Fruit fly (Drosophila melanogaster) whole organism, embryonic: ENCODE measurements around the gene CG5641.

ENCODE experiments used
- Abd-B ChIP-seq: fragments of 200-800 bp; sonication (Bioruptor generic); optimal IDR thresholded peaks from 2 replicates; lab custom pipeline; 2018; ENCODE audit warnings: missing biosample characterization, mild to moderate bottlenecking, missing genetic modification characterization, moderate library complexity
- CG11398 ChIP-seq: fragments of 200-800 bp; sonication (Bioruptor generic); optimal IDR thresholded peaks from 2 replicates; lab custom pipeline; 2016; ENCODE audit warnings: missing biosample characterization, missing genetic modification characterization
- CG1529 ChIP-seq: fragments of 200-800 bp; sonication (Bioruptor generic); optimal IDR thresholded peaks from 3 replicates; lab custom pipeline; 2018; ENCODE audit warnings: missing biosample characterization, missing genetic modification characterization
- CG15479 ChIP-seq: fragments of 200-800 bp; sonication (Bioruptor generic); optimal IDR thresholded peaks from 3 replicates; lab custom pipeline; 2019; ENCODE audit warnings: missing biosample characterization, mild to moderate bottlenecking, missing genetic modification characterization, moderate library complexity
- CG17186 ChIP-seq: fragments of 200-800 bp; sonication (Bioruptor generic); optimal IDR thresholded peaks from 3 replicates; lab custom pipeline; 2017; ENCODE audit warnings: missing biosample characterization, missing genetic modification reagents, missing genetic modification characterization
- CG2120 ChIP-seq: fragments of 200-800 bp; sonication (Bioruptor generic); optimal IDR thresholded peaks from 3 replicates; lab custom pipeline; 2016; ENCODE audit warnings: missing biosample characterization, missing genetic modification characterization
- CG32767 ChIP-seq: fragments of 200-800 bp; sonication (Bioruptor generic); IDR thresholded peaks from 2 replicates; pipeline ENCODE4 v1.3.6; 2022; ENCODE audit warnings: missing biosample characterization, missing genetic modification characterization
- CG34376 ChIP-seq: fragments of 200-800 bp; sonication (Bioruptor generic); optimal IDR thresholded peaks from 2 replicates; lab custom pipeline; 2018; ENCODE audit warnings: missing biosample characterization, mild to moderate bottlenecking, missing genetic modification characterization
- CG4328 ChIP-seq: fragments of 200-800 bp; sonication (Bioruptor generic); optimal IDR thresholded peaks from 3 replicates; lab custom pipeline; 2017; ENCODE audit warnings: missing biosample characterization, missing genetic modification reagents, missing genetic modification characterization
- CG6272 ChIP-seq: fragments of 200-800 bp; sonication (Bioruptor generic); IDR thresholded peaks from 2 replicates; pipeline ENCODE4 v1.3.6; 2022; ENCODE audit warnings: missing biosample characterization, missing genetic modification characterization
- CG8924 ChIP-seq: fragments of 200-800 bp; optimal IDR thresholded peaks from 3 replicates; lab custom pipeline; 2019; ENCODE audit warnings: missing biosample characterization, mild to moderate bottlenecking, missing genetic modification characterization, moderate library complexity
- CG9215 ChIP-seq: fragments of 200-800 bp; sonication (Bioruptor generic); IDR thresholded peaks from 2 replicates; pipeline ENCODE4 v1.3.6; 2022; ENCODE audit warnings: missing biosample characterization, missing genetic modification characterization
- CG9437 ChIP-seq: fragments of 200-800 bp; sonication (Bioruptor generic); optimal IDR thresholded peaks from 2 replicates; lab custom pipeline; 2018; ENCODE audit warnings: missing biosample characterization, mild to moderate bottlenecking, missing genetic modification characterization
- CG9817 ChIP-seq: fragments of 200-800 bp; sonication (Bioruptor generic); optimal IDR thresholded peaks from 2 replicates; lab custom pipeline; 2018; ENCODE audit warnings: missing biosample characterization, mild to moderate bottlenecking, missing genetic modification characterization, moderate library complexity
- Dfd ChIP-seq, 2 experiments: fragments of >200 bp; optimal IDR thresholded peaks; 2 replicates each; lab custom pipeline; 2017; ENCODE audit warnings: missing biosample characterization in 2 of 2, missing genetic modification characterization in 2 of 2
- Dll ChIP-seq: fragments of 200-800 bp; sonication (Bioruptor generic); IDR thresholded peaks from 4 replicates; pipeline ENCODE4 v1.3.6; 2022; ENCODE audit warnings: missing biosample characterization, missing genetic modification characterization; ENCODE audit not compliant: partially characterized antibody
- Ets65A ChIP-seq: fragments of 200-800 bp; sonication (Bioruptor generic); peaks from one replicate; lab custom pipeline; 2016; ENCODE audit warnings: missing biosample characterization, missing genetic modification characterization
- Fer1 ChIP-seq: fragments of 200-800 bp; sonication (Bioruptor generic); optimal IDR thresholded peaks from 2 replicates; lab custom pipeline; 2017; ENCODE audit warnings: missing biosample characterization, mild to moderate bottlenecking, missing genetic modification characterization
- HmgZ ChIP-seq: fragments of 200-800 bp; sonication (Bioruptor generic); optimal IDR thresholded peaks from 2 replicates; lab custom pipeline; 2018; ENCODE audit warnings: missing biosample characterization, mild to moderate bottlenecking, missing genetic modification characterization
- NFAT ChIP-seq: fragments of 200-800 bp; sonication (Bioruptor generic); IDR thresholded peaks from 2 replicates; pipeline ENCODE4 v1.3.6; 2022; ENCODE audit warnings: missing biosample characterization, missing genetic modification characterization
- Oaz ChIP-seq: fragments of 200-800 bp; sonication (Bioruptor generic); IDR thresholded peaks from 2 replicates; pipeline ENCODE4 v1.3.6; 2022; ENCODE audit warnings: missing biosample characterization, missing genetic modification characterization
- PHDP ChIP-seq: fragments of 200-800 bp; sonication (Bioruptor generic); optimal IDR thresholded peaks from 3 replicates; lab custom pipeline; 2018; ENCODE audit warnings: missing biosample characterization, mild to moderate bottlenecking, missing genetic modification characterization, moderate library complexity
- Pdp1 ChIP-seq, 2 experiments: fragments of 200-800 bp; sonication (Bioruptor generic); optimal IDR thresholded peaks; 3 replicates each; lab custom pipeline; 2016; ENCODE audit warnings: missing biosample characterization in 2 of 2, missing genetic modification characterization in 2 of 2, mild to moderate bottlenecking in 1 of 2, moderate library complexity in 1 of 2
- Side ChIP-seq: fragments of 200-800 bp; sonication (Bioruptor generic); optimal IDR thresholded peaks from 2 replicates; lab custom pipeline; 2016; ENCODE audit warnings: missing biosample characterization, missing genetic modification characterization
- Six4 ChIP-seq: fragments of 200-800 bp; sonication (Bioruptor generic); optimal IDR thresholded peaks from 2 replicates; lab custom pipeline; 2016; ENCODE audit warnings: missing biosample characterization, missing genetic modification characterization
- Usf ChIP-seq: fragments of 200-800 bp; sonication (Bioruptor generic); optimal IDR thresholded peaks from 2 replicates; lab custom pipeline; 2017; ENCODE audit warnings: missing genotype, missing biosample characterization, missing genetic modification characterization
- YL-1 ChIP-seq: fragments of 200-800 bp; sonication (Bioruptor generic); optimal IDR thresholded peaks from 3 replicates; lab custom pipeline; 2017; ENCODE audit warnings: missing biosample characterization, mild to moderate bottlenecking, missing genetic modification characterization
- bcd ChIP-seq: fragments of 200-800 bp; sonication (Bioruptor generic); optimal IDR thresholded peaks from 2 replicates; lab custom pipeline; 2017; ENCODE audit warnings: missing biosample characterization, mild to moderate bottlenecking, missing genetic modification characterization
- br ChIP-seq: fragments of >200 bp; optimal IDR thresholded peaks from 2 replicates; lab custom pipeline; 2017
- chif ChIP-seq, 2 experiments: fragments of 200-800 bp; sonication (Bioruptor generic); optimal IDR thresholded peaks; 3 replicates each; lab custom pipeline; 2016; ENCODE audit warnings: missing biosample characterization in 2 of 2, missing genetic modification characterization in 2 of 2
- chinmo ChIP-seq: fragments of 200-800 bp; sonication (Bioruptor generic); IDR thresholded peaks from 4 replicates; pipeline ENCODE4 v1.3.6; 2022; ENCODE audit warnings: missing biosample characterization, missing genetic modification characterization; ENCODE audit not compliant: partially characterized antibody
- chm ChIP-seq: fragments of 200-800 bp; sonication (Bioruptor generic); IDR thresholded peaks from 2 replicates; pipeline ENCODE4 v1.3.6; 2022; ENCODE audit warnings: missing biosample characterization, missing genetic modification characterization
- cwo ChIP-seq: fragments of 200-800 bp; sonication (Bioruptor generic); optimal IDR thresholded peaks from 3 replicates; lab custom pipeline; 2017; ENCODE audit warnings: missing biosample characterization, missing genetic modification characterization, mild to moderate bottlenecking, moderate library complexity, missing genetic modification reagents
- dysf ChIP-seq: fragments of 200-800 bp; sonication (Bioruptor generic); IDR thresholded peaks from 3 replicates; pipeline ENCODE4 v1.3.6; 2022; ENCODE audit warnings: missing biosample characterization, missing genetic modification characterization
- esg ChIP-seq: fragments of 200-800 bp; sonication (Bioruptor generic); conservative IDR thresholded peaks from 2 replicates; pipeline ENCODE4 v1.3.6; 2022; ENCODE audit warnings: missing biosample characterization, missing genetic modification characterization
- gsb ChIP-seq: fragments of 200-800 bp; sonication (Bioruptor generic); IDR thresholded peaks from 2 replicates; pipeline ENCODE4 v1.3.6; 2022; ENCODE audit warnings: missing biosample characterization, missing genetic modification characterization
- ken ChIP-seq: fragments of 200-800 bp; sonication (Bioruptor generic); IDR thresholded peaks from 3 replicates; pipeline ENCODE4 v1.3.6; 2022; ENCODE audit warnings: missing biosample characterization, missing genetic modification characterization
- lilli ChIP-seq: fragments of 200-800 bp; sonication (Bioruptor generic); optimal IDR thresholded peaks from 3 replicates; lab custom pipeline; 2016; ENCODE audit warnings: missing biosample characterization, missing genetic modification characterization
- lola ChIP-seq, 3 experiments: fragments of >200 bp in 2 of 3; fragments of 200-800 bp in 1 of 3; sonication (Bioruptor generic) in 1 of 3; optimal IDR thresholded peaks; 2 replicates each; lab custom pipeline; 2017 to 2019; ENCODE audit warnings: missing biosample characterization in 3 of 3, missing genetic modification characterization in 3 of 3, mild to moderate bottlenecking in 1 of 3, moderate library complexity in 1 of 3
- maf-S ChIP-seq: fragments of 200-800 bp; sonication (Bioruptor generic); optimal IDR thresholded peaks from 2 replicates; lab custom pipeline; 2016; ENCODE audit warnings: missing biosample characterization, missing genetic modification characterization
- nmo ChIP-seq: fragments of 200-800 bp; sonication (Bioruptor generic); optimal IDR thresholded peaks from 2 replicates; lab custom pipeline; 2018; ENCODE audit warnings: missing biosample characterization, mild to moderate bottlenecking, missing genetic modification characterization, moderate library complexity
- org-1 ChIP-seq: fragments of 200-800 bp; sonication (Bioruptor generic); optimal IDR thresholded peaks from 2 replicates; lab custom pipeline; 2017; ENCODE audit warnings: missing biosample characterization, missing genetic modification characterization
- phol ChIP-seq: fragments of 200-800 bp; sonication (Bioruptor generic); optimal IDR thresholded peaks from 3 replicates; lab custom pipeline; 2018; ENCODE audit warnings: missing biosample characterization, mild to moderate bottlenecking, missing genetic modification characterization, moderate library complexity
- pum ChIP-seq: fragments of 200-800 bp; sonication (Bioruptor generic); optimal IDR thresholded peaks from 2 replicates; lab custom pipeline; 2016; ENCODE audit warnings: missing biosample characterization, missing genetic modification characterization
- shn ChIP-seq: fragments of 200-800 bp; sonication (Bioruptor generic); optimal IDR thresholded peaks from 3 replicates; lab custom pipeline; 2016; ENCODE audit warnings: missing biosample characterization, missing genetic modification characterization
- sima ChIP-seq: fragments of 200-800 bp; sonication (Bioruptor generic); optimal IDR thresholded peaks from 2 replicates; lab custom pipeline; 2016; ENCODE audit warnings: missing biosample characterization, missing genetic modification characterization
- tll ChIP-seq, 2 experiments: fragments of 200-800 bp in 1 of 2; fragments of >200 bp in 1 of 2; sonication (Bioruptor generic) in 1 of 2; optimal IDR thresholded peaks; 2 replicates each; lab custom pipeline; 2017 to 2019; ENCODE audit warnings: missing biosample characterization in 2 of 2, missing genetic modification characterization in 2 of 2, mild to moderate bottlenecking in 1 of 2, moderate library complexity in 1 of 2
- wdn ChIP-seq: fragments of 200-800 bp; sonication (Bioruptor generic); IDR thresholded peaks from 2 replicates; pipeline ENCODE4 v1.3.6; 2022; ENCODE audit warnings: missing biosample characterization, missing genetic modification characterization
- zen2 ChIP-seq: fragments of 200-800 bp; sonication (Bioruptor generic); IDR thresholded peaks from 3 replicates; pipeline ENCODE4 v1.3.6; 2022; ENCODE audit warnings: missing biosample characterization, missing genetic modification characterization; ENCODE audit not compliant: partially characterized antibody

Gene CG5641

dm6 chr3R:12425510-12426309 lies 3.4 kb downstream of the CG5641 start, which contains the start of gene Pp1-87B (continued):
- no peak for TF ChIP-seq Oaz (GFP tag; lab: Robert Waterston, UW)
- TF ChIP-seq CG17186 (GFP tag; lab: Kevin White, UChicago): peak; percentile 54
- peak; percentile 89 for TF ChIP-seq Ets65A (GFP tag; lab: Kevin White, UChicago)
- TF ChIP-seq Dll (GFP tag; lab: Robert Waterston, UW): 0 out of 4 replicates have a peak, but pooled peaks have one; percentile 23
- no peak for TF ChIP-seq Six4 (GFP tag; lab: Kevin White, UChicago)
- TF ChIP-seq dysf: 0 out of 3 replicates have a peak, but pooled peaks have one; percentile 7
- no peak for TF ChIP-seq NFAT (GFP tag; lab: Robert Waterston, UW)
- peak; percentile 9 for TF ChIP-seq CG34376 (GFP tag; lab: Kevin White, UChicago)
- TF ChIP-seq ken (GFP tag; lab: Robert Waterston, UW): no peak
- peak; percentile 15 for TF ChIP-seq bcd (GFP tag; lab: Kevin White, UChicago)
- no peak for TF ChIP-seq CG32767 (GFP tag; lab: Robert Waterston, UW)
- no peak for TF ChIP-seq CG15479 (GFP tag; lab: Kevin White, UChicago)
- TF ChIP-seq gsb: no peak
- peak; percentile 37 for TF ChIP-seq HmgZ
- no peak for TF ChIP-seq CG6272
- TF ChIP-seq shn (GFP tag; lab: Kevin White, UChicago): peak; percentile 26
- TF ChIP-seq CG4328 (GFP tag; lab: Kevin White, UChicago): peak; percentile 32
- TF ChIP-seq lola (GFP tag; optimal IDR thresholded peaks at IDR 0.05; lab: Kevin White, UChicago): peak in 1 of 3 experiments; percentile 28
- TF ChIP-seq chinmo (GFP tag; lab: Robert Waterston, UW): no peak
- no peak for TF ChIP-seq CG11398 (GFP tag; lab: Kevin White, UChicago)
- TF ChIP-seq Pdp1 (GFP tag; optimal IDR thresholded peaks at IDR 0.05; lab: Kevin White, UChicago): peak in 1 of 2 experiments; percentile 73
- peak; percentile 29 for TF ChIP-seq Usf (GFP tag; lab: Kevin White, UChicago)
- 0 out of 2 replicates have a peak, but pooled peaks have one; percentile 52 for TF ChIP-seq chm (GFP tag; lab: Robert Waterston, UW)
- TF ChIP-seq cwo (GFP tag; lab: Kevin White, UChicago): no peak
- no peak for TF ChIP-seq wdn (GFP tag; lab: Robert Waterston, UW)
- peak; percentile 43 for TF ChIP-seq CG8924 (tag; lab: Kevin White, UChicago)
- no peak for TF ChIP-seq PHDP (tag; lab: Kevin White, UChicago)
- no peak for TF ChIP-seq CG9817 (tag; lab: Kevin White, UChicago)
- 0 out of 2 replicates have a peak, but pooled peaks have one; percentile 13 for TF ChIP-seq CG9215 (GFP tag; lab: Robert Waterston, UW)
- no peak for TF ChIP-seq br (lab: Kevin White, UChicago)
- peak; percentile 37 for TF ChIP-seq CG9437 (GFP tag; lab: Kevin White, UChicago)
- peak; percentile 40 to 98 for TF ChIP-seq tll (GFP tag; optimal IDR thresholded peaks at IDR 0.05; lab: Kevin White, UChicago)
- no peak for TF ChIP-seq CG1529 (GFP tag; lab: Kevin White, UChicago)
- no peak for TF ChIP-seq sima (GFP tag; lab: Kevin White, UChicago)
- TF ChIP-seq maf-S (GFP tag; lab: Kevin White, UChicago): no peak
- TF ChIP-seq pum (GFP tag; lab: Kevin White, UChicago): peak; percentile 37
- TF ChIP-seq YL-1 (GFP tag; lab: Kevin White, UChicago): peak; percentile 86
- TF ChIP-seq esg (GFP tag; lab: Robert Waterston, UW): no peak
- no peak for TF ChIP-seq zen2 (GFP tag; lab: Robert Waterston, UW)
- TF ChIP-seq nmo (GFP tag; lab: Kevin White, UChicago): peak; percentile 72
- no peak for TF ChIP-seq org-1 (GFP tag; lab: Kevin White, UChicago)
- peak; percentile 30 for TF ChIP-seq Abd-B (GFP tag; lab: Kevin White, UChicago)
- peak in 1 of 2 experiments; percentile 1 for TF ChIP-seq chif (GFP tag; optimal IDR thresholded peaks at IDR 0.05; lab: Kevin White, UChicago)
- peak; percentile 7 for TF ChIP-seq CG2120
- peak; percentile 100 for TF ChIP-seq phol (tag; lab: Kevin White, UChicago)
- TF ChIP-seq Dfd (GFP tag; optimal IDR thresholded peaks at IDR 0.05; lab: Kevin White, UChicago): peak in 1 of 2 experiments; percentile 30
- peak; percentile 32 for TF ChIP-seq Side (GFP tag; lab: Kevin White, UChicago)
- peak; percentile 14 for TF ChIP-seq Fer1 (GFP tag; lab: Kevin White, UChicago)
- TF ChIP-seq lilli (GFP tag; lab: Kevin White, UChicago): no peak
